Worm (Caenorhabditis elegans): ENCODE data around the gene ecps-1.

ecps-1 gene

DNA sequence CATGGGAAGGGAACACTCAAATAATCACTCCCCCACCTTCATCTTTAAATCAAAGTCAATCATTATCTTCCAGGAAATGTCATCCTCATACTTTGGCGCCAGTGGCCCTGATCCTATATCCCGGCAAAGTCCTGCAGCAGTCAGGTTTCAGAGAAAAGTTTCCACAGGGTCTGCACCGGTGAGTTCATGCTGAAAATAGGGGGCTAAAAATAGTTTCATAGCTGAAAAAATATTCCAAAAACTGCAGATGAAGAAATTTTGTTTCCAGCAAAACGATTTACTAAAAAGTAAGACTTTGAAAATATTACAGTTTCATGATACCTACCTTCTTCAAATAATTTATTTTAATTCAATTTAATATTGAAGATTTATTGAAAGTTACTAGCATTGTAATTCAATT is 27.7 kb upstream of the ecps-1 start, which contains the start of gene ptr-25:
Gene ptr-25 (plus strand): TSS at position 73 of the 400 bp plus-strand sequence.
- no peak for TF ChIP-seq nhr-76 (tag; optimal IDR thresholded peaks at IDR 0.05)
- no peak for TF ChIP-seq ztf-11 (tag; optimal IDR thresholded peaks at IDR 0.05)
- no peak for TF ChIP-seq zip-8 (tag; optimal IDR thresholded peaks at IDR 0.05)
- TF ChIP-seq ceh-43 (GFP tag; optimal IDR thresholded peaks at IDR 0.05), result no peak
- TF ChIP-seq ceh-39 (tag; optimal IDR thresholded peaks at IDR 0.05), result no peak
- TF ChIP-seq mab-5 (tag; optimal IDR thresholded peaks at IDR 0.05), result no peak
- no peak for TF ChIP-seq unc-120 (tag; optimal IDR thresholded peaks at IDR 0.05; ENCODE audit: poor library complexity, severe bottlenecking)
- TF ChIP-seq flh-1 (GFP tag; optimal IDR thresholded peaks at IDR 0.05), result no peak
- TF ChIP-seq drap-1 (GFP tag; optimal IDR thresholded peaks at IDR 0.05), result no peak
- TF ChIP-seq sptf-1 (tag; optimal IDR thresholded peaks at IDR 0.05), result no peak

DNA sequence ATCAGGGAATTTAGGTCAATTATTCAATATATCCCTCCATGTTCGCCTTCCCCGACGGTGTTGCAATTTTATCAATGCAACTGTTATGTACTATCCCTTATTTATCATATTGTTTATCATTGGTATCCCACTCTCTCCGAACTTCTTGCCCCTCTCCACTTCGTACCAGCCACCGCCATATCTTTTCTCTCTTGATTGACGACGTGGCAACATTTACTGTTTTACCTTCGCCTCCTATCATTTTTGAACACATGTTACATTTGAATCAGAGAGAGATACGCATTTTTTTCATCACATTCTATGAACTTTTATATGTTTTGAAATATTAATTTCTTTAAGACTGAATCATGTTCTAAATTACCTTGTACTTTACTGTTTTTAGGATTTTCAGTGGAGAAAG is 26.1 kb upstream of the ecps-1 start:
- TF ChIP-seq lsy-2 (tag; optimal IDR thresholded peaks at IDR 0.05) (no peak), hlh-1 (tag; optimal IDR thresholded peaks at IDR 0.05) (no peak), snpc-4 (tag; optimal IDR thresholded peaks at IDR 0.05) (no peak), elt-3 (tag; optimal IDR thresholded peaks at IDR 0.05) (no peak), flh-1 (GFP tag; optimal IDR thresholded peaks at IDR 0.05) (no peak), mep-1 (tag; optimal IDR thresholded peaks at IDR 0.05) (no peak)

ce11 chrIII:10481988-10482387 is 21.6 kb upstream of the ecps-1 start, which contains the start of gene D2045.8:
Gene D2045.8 (plus strand): TSS chrIII:10482288.
- no peak for TF ChIP-seq lin-32 (GFP tag; optimal IDR thresholded peaks at IDR 0.05)
- no peak for TF ChIP-seq lsy-2 (tag; optimal IDR thresholded peaks at IDR 0.05)
- TF ChIP-seq ceh-43 (GFP tag; optimal IDR thresholded peaks at IDR 0.05), result no peak
- no peak for TF ChIP-seq unc-62 (GFP tag; optimal IDR thresholded peaks at IDR 0.05)
- no peak for TF ChIP-seq mab-5 (tag; optimal IDR thresholded peaks at IDR 0.05)
- TF ChIP-seq bed-3 (GFP tag; optimal IDR thresholded peaks at IDR 0.05), result no peak
- TF ChIP-seq ztf-11 (tag; optimal IDR thresholded peaks at IDR 0.05), result no peak
- TF ChIP-seq sptf-1 (tag; optimal IDR thresholded peaks at IDR 0.05), result no peak
- TF ChIP-seq mls-2 (tag; optimal IDR thresholded peaks at IDR 0.05), result no peak
- no peak for TF ChIP-seq unc-39 (tag; optimal IDR thresholded peaks at IDR 0.05)
- TF ChIP-seq mep-1 (tag; optimal IDR thresholded peaks at IDR 0.05), result no peak
- no peak for TF ChIP-seq hlh-1 (tag; optimal IDR thresholded peaks at IDR 0.05)
- no peak for TF ChIP-seq nhr-2 (tag; optimal IDR thresholded peaks at IDR 0.05)
- TF ChIP-seq zip-8 (tag; optimal IDR thresholded peaks at IDR 0.05), result no peak
- no peak for TF ChIP-seq nhr-12 (tag; optimal IDR thresholded peaks at IDR 0.05)
- TF ChIP-seq nhr-76 (tag; optimal IDR thresholded peaks at IDR 0.05), result no peak
- TF ChIP-seq M03D4.4 (tag; optimal IDR thresholded peaks at IDR 0.05), result no peak
- TF ChIP-seq snpc-4 (tag; optimal IDR thresholded peaks at IDR 0.05), result no peak
- no peak for TF ChIP-seq pha-4 (tag; optimal IDR thresholded peaks at IDR 0.05)

DNA sequence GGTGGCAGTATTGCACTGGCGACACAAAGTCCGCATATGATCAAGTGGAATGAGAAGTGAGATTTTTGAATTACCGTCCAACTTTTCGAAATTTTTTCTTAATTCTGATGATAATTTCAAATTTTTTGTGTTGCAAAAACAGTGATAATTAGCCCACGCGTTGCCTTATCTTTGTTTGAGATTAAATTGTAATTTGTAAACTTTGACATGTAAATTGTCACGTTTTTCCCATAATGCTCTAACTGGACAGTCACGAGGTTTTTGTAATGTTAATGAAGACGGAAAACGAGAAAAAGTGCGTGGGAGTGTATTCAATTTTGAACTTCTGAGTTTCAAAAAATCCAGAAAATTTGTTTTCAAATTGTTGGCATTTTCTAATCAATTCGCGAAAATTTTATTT is 21.1 kb upstream of the ecps-1 start:
- no peak for TF ChIP-seq nhr-2 (tag; optimal IDR thresholded peaks at IDR 0.05)
- no peak for TF ChIP-seq ceh-43 (GFP tag; optimal IDR thresholded peaks at IDR 0.05)
- TF ChIP-seq sem-2 (GFP tag; optimal IDR thresholded peaks at IDR 0.05), result no peak
- TF ChIP-seq lin-32 (GFP tag; optimal IDR thresholded peaks at IDR 0.05), result no peak
- no peak for TF ChIP-seq mep-1 (tag; optimal IDR thresholded peaks at IDR 0.05)
- TF ChIP-seq unc-120 (tag; optimal IDR thresholded peaks at IDR 0.05; ENCODE audit: poor library complexity, severe bottlenecking), result no peak
- TF ChIP-seq ztf-11 (tag; optimal IDR thresholded peaks at IDR 0.05), result no peak

DNA sequence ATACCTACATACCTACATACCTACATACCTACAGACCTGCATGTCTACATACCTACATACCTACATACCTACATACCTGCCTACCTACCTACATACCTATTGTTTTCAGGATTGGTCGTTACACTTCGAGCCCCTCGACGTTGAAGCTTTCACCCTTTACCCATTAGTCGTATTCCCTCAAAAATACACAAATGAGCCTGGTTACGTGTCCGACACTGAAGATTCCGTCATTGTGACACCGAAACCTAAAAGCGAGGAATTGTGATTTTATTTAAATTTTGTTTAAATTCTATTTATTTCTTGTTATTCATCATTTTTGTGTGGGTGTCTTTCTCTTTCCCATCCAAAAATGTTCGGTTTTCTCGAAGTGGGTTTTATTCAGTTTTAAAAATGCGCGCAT is 18.8 kb upstream of the ecps-1 start, which contains the start of gene D2045.7:
Gene D2045.7 (plus strand): TSS at position 301 of the 400 bp plus-strand sequence.
- TF ChIP-seq ceh-83 (GFP tag; optimal IDR thresholded peaks at IDR 0.05) (no peak), sem-2 (GFP tag; optimal IDR thresholded peaks at IDR 0.05) (no peak), sptf-1 (tag; optimal IDR thresholded peaks at IDR 0.05) (no peak), mab-5 (tag; optimal IDR thresholded peaks at IDR 0.05) (no peak), elt-3 (tag; optimal IDR thresholded peaks at IDR 0.05) (no peak), lsy-2 (tag; optimal IDR thresholded peaks at IDR 0.05) (no peak), pha-4 (tag; optimal IDR thresholded peaks at IDR 0.05) (no peak)

DNA sequence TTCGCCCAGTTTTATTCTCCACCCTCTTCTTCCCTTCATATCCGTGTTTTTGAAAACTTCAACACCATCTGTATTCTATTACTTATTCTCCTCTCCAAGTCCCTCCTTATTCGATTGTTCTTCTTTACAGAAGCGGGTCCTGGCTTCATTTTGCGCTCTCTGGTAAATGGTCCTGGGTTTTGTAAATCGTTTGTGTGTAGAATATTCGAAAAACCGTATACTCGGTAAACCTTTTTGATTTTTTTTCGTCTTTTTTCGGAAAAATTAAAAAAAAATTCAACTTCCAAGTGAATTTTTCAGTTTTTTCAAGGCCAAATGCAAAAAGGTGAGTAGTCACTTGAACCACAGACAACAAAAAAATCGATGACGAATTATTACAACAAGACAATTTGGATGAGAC is 14.6 kb upstream of the ecps-1 start, which contains the start of gene D2045.9:
Gene D2045.9 (plus strand): TSS at position 301 of the 400 bp plus-strand sequence.
- TF ChIP-seq ham-2 (GFP tag; optimal IDR thresholded peaks at IDR 0.05), result no peak
- no peak for TF ChIP-seq unc-120 (tag; optimal IDR thresholded peaks at IDR 0.05; ENCODE audit: poor library complexity, severe bottlenecking)

DNA sequence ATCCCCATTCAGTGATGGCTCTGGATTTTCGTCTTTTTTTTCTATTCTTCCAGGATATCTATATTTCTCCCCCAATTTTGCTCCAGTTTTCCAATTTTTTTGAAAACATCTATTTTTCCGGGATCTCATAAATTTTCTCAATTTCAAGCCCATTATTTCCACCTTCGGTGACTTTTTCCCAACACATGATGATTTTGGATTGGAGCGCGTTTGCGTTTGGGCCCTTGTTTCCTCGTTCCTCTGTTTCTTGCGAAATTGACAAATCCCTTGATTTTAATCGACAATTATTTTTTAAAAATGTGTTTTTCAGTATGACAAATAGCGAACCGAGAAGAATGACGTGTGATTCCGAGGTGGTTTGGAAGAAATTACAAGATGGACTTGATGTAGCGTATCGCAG is 10.6 kb upstream of the ecps-1 start, which contains the start of gene cul-1:
Gene cul-1 (plus strand): TSS at position 311 of the 400 bp plus-strand sequence.
- TF ChIP-seq ceh-39 (tag; optimal IDR thresholded peaks at IDR 0.05) (no peak), hlh-1 (tag; optimal IDR thresholded peaks at IDR 0.05) (peak; percentile 43)
